Worm (Caenorhabditis elegans): Measurements from ENCODE around the gene str-187.

The str-187 gene

DNA sequence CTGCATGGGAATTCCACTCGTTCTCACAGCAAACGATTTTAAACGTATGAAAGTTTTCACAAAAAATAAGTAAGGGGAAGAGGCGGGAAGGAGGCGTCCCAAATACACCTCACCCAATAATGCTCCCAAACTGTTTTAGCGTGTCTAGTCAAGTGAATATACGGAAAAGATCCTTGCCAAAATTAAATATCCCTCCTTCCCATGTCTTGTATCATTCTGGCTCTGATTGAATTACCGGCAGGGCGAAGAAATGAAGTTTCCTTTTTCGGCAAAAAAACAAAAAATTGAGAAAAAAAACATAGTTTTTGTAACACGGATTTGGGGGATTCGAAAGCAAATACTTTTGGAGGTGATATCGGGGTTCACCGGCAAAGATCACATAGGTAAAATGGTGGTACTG lies 26.4 kb upstream of the str-187 start:
- TF ChIP-seq egl-5 (tag; optimal IDR thresholded peaks at IDR 0.05) = no peak
- TF ChIP-seq fkh-10 (GFP tag; optimal IDR thresholded peaks at IDR 0.05) = peak; percentile 61

DNA sequence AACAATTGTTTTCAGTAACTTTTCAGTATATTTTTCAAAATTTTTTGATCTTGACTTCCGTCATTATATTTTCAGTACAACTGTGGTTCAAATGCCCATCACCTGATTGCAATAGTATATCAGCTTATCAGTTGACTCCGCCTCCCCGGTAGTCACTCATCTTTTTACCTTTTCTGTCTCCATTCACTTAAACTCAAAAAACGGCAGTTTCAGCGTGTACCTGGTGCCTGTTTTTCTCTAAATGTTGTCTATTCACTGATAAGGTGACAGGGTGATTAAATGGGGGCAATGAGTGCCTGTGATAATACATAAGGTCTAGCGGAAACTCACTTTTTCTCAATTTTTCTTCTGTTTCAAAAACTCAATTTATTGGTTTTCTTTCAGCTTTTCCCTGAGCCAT lies 20.2 kb upstream of the str-187 start, which contains the start of gene ZK550.2:
Gene ZK550.2, plus strand, starts transcription at position 385 of the 400 bp plus-strand sequence.
- TF ChIP-seq egl-27 (tag; optimal IDR thresholded peaks at IDR 0.05) = no peak
- no peak for TF ChIP-seq R02D3.7 (tag; optimal IDR thresholded peaks at IDR 0.05)
- peak; percentile 36 for TF ChIP-seq pha-4 (tag; optimal IDR thresholded peaks at IDR 0.05)
- peak; percentile 22 for TF ChIP-seq skn-1 (tag; optimal IDR thresholded peaks at IDR 0.05)
- no peak for TF ChIP-seq eor-1 (tag; optimal IDR thresholded peaks at IDR 0.05)
- peak; percentile 94 for TF ChIP-seq jun-1 (tag; optimal IDR thresholded peaks at IDR 0.05)
- TF ChIP-seq pqm-1 (tag; optimal IDR thresholded peaks at IDR 0.05) = peak; percentile 99
- peak; percentile 99 for TF ChIP-seq elt-2 (tag; optimal IDR thresholded peaks at IDR 0.05)

DNA sequence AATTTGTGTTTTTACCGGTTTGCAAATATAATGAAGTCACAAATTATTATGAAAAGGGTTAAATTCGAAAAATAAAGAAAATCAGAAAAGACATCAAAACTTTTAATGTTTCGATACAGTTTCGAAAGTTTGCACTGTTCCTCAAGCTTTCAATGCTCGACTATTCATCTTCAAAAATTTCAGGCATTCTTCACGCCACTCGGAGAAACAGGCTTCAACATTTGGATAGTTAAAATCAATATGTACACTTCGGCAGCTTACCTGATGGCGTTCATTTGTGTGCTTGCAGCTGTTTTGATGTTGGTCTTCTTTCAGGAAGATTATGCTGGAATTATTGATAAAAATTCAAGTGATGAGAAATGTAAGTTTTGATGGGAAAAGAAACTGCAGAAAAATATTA lies 18.2 kb upstream of the str-187 start:
- TF ChIP-seq snpc-4 (tag; optimal IDR thresholded peaks at IDR 0.05) (no peak), pqm-1 (tag; optimal IDR thresholded peaks at IDR 0.05) (no peak), lin-15B (tag; optimal IDR thresholded peaks at IDR 0.05) (no peak), nhr-67 (tag; optimal IDR thresholded peaks at IDR 0.05) (no peak), ceh-16 (tag; optimal IDR thresholded peaks at IDR 0.05) (no peak), fkh-10 (GFP tag; optimal IDR thresholded peaks at IDR 0.05) (no peak), lin-39 (tag; optimal IDR thresholded peaks at IDR 0.05) (no peak), daf-12 (tag; optimal IDR thresholded peaks at IDR 0.05) (no peak), ceh-82 (tag; optimal IDR thresholded peaks at IDR 0.05) (no peak)

DNA sequence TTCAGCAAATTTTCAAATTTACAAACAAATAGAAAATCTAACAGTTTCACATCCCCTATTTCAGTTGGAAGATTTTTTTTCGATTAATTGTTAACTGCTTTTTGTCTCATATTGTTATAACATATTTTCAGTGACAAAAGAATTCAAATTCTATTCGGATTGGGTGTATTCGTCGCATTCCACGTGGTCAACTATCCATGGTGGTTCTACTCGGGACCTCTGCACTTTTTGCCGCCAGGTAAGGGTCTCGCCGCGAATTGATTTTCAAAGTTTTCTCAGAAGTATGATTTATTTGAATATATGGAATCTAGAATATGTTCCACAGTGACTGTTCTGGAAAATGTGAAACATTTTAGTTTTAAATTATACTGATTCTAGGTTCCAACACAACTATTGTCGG lies 16.8 kb upstream of the str-187 start:
- TF ChIP-seq pqm-1 (tag; optimal IDR thresholded peaks at IDR 0.05) = no peak
- no peak for TF ChIP-seq fos-1 (tag; optimal IDR thresholded peaks at IDR 0.05)
- no peak for TF ChIP-seq lin-15B (tag; optimal IDR thresholded peaks at IDR 0.05)
- no peak for TF ChIP-seq ama-1 (optimal IDR thresholded peaks at IDR 0.05)
- TF ChIP-seq nhr-12 (tag; optimal IDR thresholded peaks at IDR 0.05) = no peak
- no peak for TF ChIP-seq ceh-82 (tag; optimal IDR thresholded peaks at IDR 0.05)
- no peak for TF ChIP-seq ZK546.5 (tag; optimal IDR thresholded peaks at IDR 0.05)
- no peak for TF ChIP-seq nhr-11 (tag; optimal IDR thresholded peaks at IDR 0.05)
- no peak for TF ChIP-seq ztf-4 (tag; optimal IDR thresholded peaks at IDR 0.05)
- no peak for TF ChIP-seq egl-5 (tag; optimal IDR thresholded peaks at IDR 0.05)
- no peak for TF ChIP-seq pha-4 (tag; optimal IDR thresholded peaks at IDR 0.05)
- no peak for TF ChIP-seq unc-39 (tag; optimal IDR thresholded peaks at IDR 0.05)
- TF ChIP-seq mml-1 (tag; optimal IDR thresholded peaks at IDR 0.05) = no peak
- TF ChIP-seq elt-3 (tag; optimal IDR thresholded peaks at IDR 0.05) = no peak
- no peak for TF ChIP-seq hmg-11 (tag; optimal IDR thresholded peaks at IDR 0.05)
- TF ChIP-seq elt-1 (tag; optimal IDR thresholded peaks at IDR 0.05) = no peak
- TF ChIP-seq nfya-1 (tag; optimal IDR thresholded peaks at IDR 0.05; ENCODE audit: insufficient read depth) = no peak
- no peak for TF ChIP-seq nhr-76 (tag; optimal IDR thresholded peaks at IDR 0.05)
- no peak for TF ChIP-seq egl-27 (tag; optimal IDR thresholded peaks at IDR 0.05)

DNA sequence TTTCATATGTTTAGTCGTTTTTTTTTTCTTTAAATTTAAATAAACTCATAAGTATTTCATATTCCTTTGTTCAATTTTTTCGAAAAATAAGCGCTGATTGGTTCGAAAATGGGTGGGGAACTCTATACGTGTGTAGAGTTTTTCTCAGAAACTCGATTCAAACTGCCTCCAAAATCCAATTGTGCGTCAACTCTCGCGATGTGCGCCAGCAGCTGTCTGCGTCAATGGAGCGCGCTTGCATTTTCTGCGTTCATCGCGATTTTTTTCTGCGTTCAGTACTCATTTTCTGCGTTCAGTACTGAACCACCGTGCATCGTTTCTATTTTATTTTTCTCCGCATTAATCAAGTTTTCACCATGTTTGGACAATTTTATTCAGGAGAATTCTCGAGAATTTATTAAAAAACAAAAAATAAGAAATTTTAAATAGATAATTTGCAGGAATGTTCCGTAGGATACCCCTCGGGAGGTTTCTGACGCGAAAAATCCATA lies 15.6 kb upstream of the str-187 start, which contains the start of gene eelo-2:
Gene eelo-2, plus strand, starts transcription at position 441 of the 491 bp plus-strand sequence.
- TF ChIP-seq ceh-82 (tag; optimal IDR thresholded peaks at IDR 0.05) (peak; percentile 96), skn-1 (tag; optimal IDR thresholded peaks at IDR 0.05) (peak; percentile 96), nhr-28 (tag; optimal IDR thresholded peaks at IDR 0.05) (peak; percentile 82), ceh-28 (tag; optimal IDR thresholded peaks at IDR 0.05) (peak; percentile 94), pha-4 (tag; optimal IDR thresholded peaks at IDR 0.05) (peak; percentile 100), nhr-77 (tag; optimal IDR thresholded peaks at IDR 0.05) (peak; percentile 88), unc-62 (GFP tag; optimal IDR thresholded peaks at IDR 0.05) (peak; percentile 65), ztf-4 (tag; optimal IDR thresholded peaks at IDR 0.05) (peak; percentile 91), nhr-237 (tag; optimal IDR thresholded peaks at IDR 0.05) (peak; percentile 54), fkh-2 (tag; optimal IDR thresholded peaks at IDR 0.05) (no peak), pqm-1 (tag; optimal IDR thresholded peaks at IDR 0.05) (peak; percentile 86), elt-2 (tag; optimal IDR thresholded peaks at IDR 0.05) (peak; percentile 90), daf-12 (tag; optimal IDR thresholded peaks at IDR 0.05) (peak; percentile 40), jun-1 (tag; optimal IDR thresholded peaks at IDR 0.05) (peak; percentile 97), nhr-25 (tag; optimal IDR thresholded peaks at IDR 0.05) (peak; percentile 99), unc-39 (tag; optimal IDR thresholded peaks at IDR 0.05) (peak; percentile 48), lin-39 (tag; optimal IDR thresholded peaks at IDR 0.05) (peak; percentile 99), fos-1 (tag; optimal IDR thresholded peaks at IDR 0.05) (peak; percentile 64), egl-5 (tag; optimal IDR thresholded peaks at IDR 0.05) (peak; percentile 93), nhr-67 (tag; optimal IDR thresholded peaks at IDR 0.05) (peak; percentile 40), nhr-76 (tag; optimal IDR thresholded peaks at IDR 0.05) (peak; percentile 91), mdl-1 (tag; optimal IDR thresholded peaks at IDR 0.05) (no peak), fkh-10 (GFP tag; optimal IDR thresholded peaks at IDR 0.05) (peak; percentile 94), lin-15B (tag; optimal IDR thresholded peaks at IDR 0.05) (peak; percentile 100), snpc-4 (tag; optimal IDR thresholded peaks at IDR 0.05) (peak; percentile 97), elt-1 (tag; optimal IDR thresholded peaks at IDR 0.05) (peak; percentile 72), hmg-11 (tag; optimal IDR thresholded peaks at IDR 0.05) (peak; percentile 96), nhr-11 (tag; optimal IDR thresholded peaks at IDR 0.05) (peak; percentile 94), lsy-12 (tag; optimal IDR thresholded peaks at IDR 0.05) (peak; percentile 96), mml-1 (tag; optimal IDR thresholded peaks at IDR 0.05) (no peak), nfya-1 (tag; optimal IDR thresholded peaks at IDR 0.05; ENCODE audit: insufficient read depth) (peak; percentile 98), zag-1 (tag; optimal IDR thresholded peaks at IDR 0.05) (peak; percentile 90), egl-27 (tag; optimal IDR thresholded peaks at IDR 0.05) (peak; percentile 90), ceh-16 (tag; optimal IDR thresholded peaks at IDR 0.05) (peak; percentile 35), eor-1 (tag; optimal IDR thresholded peaks at IDR 0.05) (no peak), tbx-2 (tag; optimal IDR thresholded peaks at IDR 0.05) (peak; percentile 96)

All from whole organism, L3 larva.